Fruit fly (Drosophila melanogaster) whole organism, prepupa: ENCODE data around the gene Myt1.

Source experiments
- Blimp-1 ChIP-seq: fragments of 200-800 bp; sonication (Bioruptor generic); optimal IDR thresholded peaks from 3 replicates; lab custom pipeline; 2017; ENCODE audit warnings: missing biosample characterization, missing genetic modification characterization, mild to moderate bottlenecking, moderate library complexity, missing genetic modification reagents
- CG10631 ChIP-seq: fragments of 200-800 bp; sonication (Bioruptor generic); optimal IDR thresholded peaks from 2 replicates; lab custom pipeline; 2016; ENCODE audit warnings: missing biosample characterization, missing genetic modification characterization
- CG10669 ChIP-seq: fragments of 200-800 bp; sonication (Bioruptor generic); optimal IDR thresholded peaks from 3 replicates; lab custom pipeline; 2018; ENCODE audit warnings: missing biosample characterization, mild to moderate bottlenecking, missing genetic modification characterization, moderate library complexity
- CG11294 ChIP-seq: fragments of 200-800 bp; sonication (Bioruptor generic); IDR thresholded peaks from 2 replicates; pipeline ENCODE4 v1.3.6; 2022; ENCODE audit warnings: missing biosample characterization, missing genetic modification characterization
- CG11762 ChIP-seq: fragments of 200-800 bp; sonication (Bioruptor generic); optimal IDR thresholded peaks from 3 replicates; lab custom pipeline; 2016; ENCODE audit warnings: missing biosample characterization, missing genetic modification characterization; ENCODE audit not compliant: insufficient read depth
- CG11902 ChIP-seq: fragments of 200-800 bp; sonication (Bioruptor generic); optimal IDR thresholded peaks from 3 replicates; lab custom pipeline; 2016; ENCODE audit warnings: missing biosample characterization, missing genetic modification characterization
- CG15336 ChIP-seq: fragments of 200-800 bp; sonication (Bioruptor generic); IDR thresholded peaks from 2 replicates; pipeline ENCODE4 v1.3.6; 2022; ENCODE audit warnings: missing biosample characterization, missing genetic modification characterization
- CG1621 ChIP-seq: fragments of 200-800 bp; sonication (Bioruptor generic); optimal IDR thresholded peaks from 3 replicates; lab custom pipeline; 2018; ENCODE audit warnings: missing biosample characterization, mild to moderate bottlenecking, missing genetic modification characterization
- CG16779 ChIP-seq: fragments of 200-800 bp; sonication (Bioruptor generic); optimal IDR thresholded peaks from 3 replicates; lab custom pipeline; 2017; ENCODE audit warnings: missing biosample characterization, mild to moderate bottlenecking, missing genetic modification characterization
- CG31627 ChIP-seq: fragments of 200-800 bp; sonication (Bioruptor generic); optimal IDR thresholded peaks from 3 replicates; lab custom pipeline; 2016; ENCODE audit warnings: missing biosample characterization, missing genetic modification characterization
- CG34406 ChIP-seq: fragments of 200-800 bp; sonication (Bioruptor generic); optimal IDR thresholded peaks from 3 replicates; lab custom pipeline; 2016; ENCODE audit warnings: missing biosample characterization, missing genetic modification characterization
- CG6163 ChIP-seq: fragments of 200-800 bp; sonication (Bioruptor generic); IDR thresholded peaks from 3 replicates; pipeline ENCODE4 v1.3.6; 2022; ENCODE audit warnings: missing biosample characterization, missing genetic modification characterization
- CG6276 ChIP-seq: fragments of 200-800 bp; sonication (Bioruptor generic); optimal IDR thresholded peaks from 2 replicates; lab custom pipeline; 2017; ENCODE audit warnings: missing biosample characterization, mild to moderate bottlenecking, missing genetic modification characterization
- CG6792 ChIP-seq: fragments of 200-800 bp; sonication (Bioruptor generic); optimal IDR thresholded peaks from 3 replicates; lab custom pipeline; 2016; ENCODE audit warnings: missing biosample characterization, missing genetic modification characterization
- CG6808 ChIP-seq: fragments of 200-800 bp; sonication (Bioruptor generic); optimal IDR thresholded peaks from 3 replicates; lab custom pipeline; 2017; ENCODE audit warnings: missing biosample characterization, missing genetic modification characterization, mild to moderate bottlenecking, moderate library complexity, missing genetic modification reagents
- CG6854 ChIP-seq: fragments of 200-800 bp; sonication (Bioruptor generic); optimal IDR thresholded peaks from 2 replicates; lab custom pipeline; 2017; ENCODE audit warnings: missing biosample characterization, mild to moderate bottlenecking, missing genetic modification characterization
- CG8119 ChIP-seq: fragments of 200-800 bp; sonication (Bioruptor generic); IDR thresholded peaks from 3 replicates; pipeline ENCODE4 v1.3.6; 2022; ENCODE audit warnings: missing biosample characterization, missing genetic modification characterization
- CG8319 ChIP-seq: fragments of 200-800 bp; sonication (Bioruptor generic); optimal IDR thresholded peaks from 3 replicates; lab custom pipeline; 2016; ENCODE audit warnings: missing biosample characterization, missing genetic modification characterization
- CG8632 ChIP-seq: fragments of 200-800 bp; sonication (Bioruptor generic); optimal IDR thresholded peaks from 3 replicates; lab custom pipeline; 2016; ENCODE audit warnings: missing biosample characterization, missing genetic modification characterization
- CG9139 ChIP-seq: fragments of 200-800 bp; sonication (Bioruptor generic); optimal IDR thresholded peaks from 3 replicates; lab custom pipeline; 2017; ENCODE audit warnings: missing biosample characterization, mild to moderate bottlenecking, missing genetic modification characterization
- Eip75B ChIP-seq: fragments of 200-800 bp; sonication (Bioruptor generic); optimal IDR thresholded peaks from 3 replicates; lab custom pipeline; 2016; ENCODE audit warnings: missing biosample characterization, missing genetic modification characterization
- Ets21C ChIP-seq: fragments of 200-800 bp; sonication (Bioruptor generic); optimal IDR thresholded peaks from 3 replicates; lab custom pipeline; 2016; ENCODE audit warnings: missing biosample characterization, missing genetic modification characterization
- Gug ChIP-seq: fragments of 200-800 bp; sonication (Bioruptor generic); IDR thresholded peaks from 2 replicates; pipeline ENCODE4 v1.3.6; 2022; ENCODE audit warnings: missing biosample characterization, missing genetic modification characterization
- Hr38 ChIP-seq: sonication (Bioruptor generic); optimal IDR thresholded peaks from 2 replicates; lab custom pipeline; 2016; ENCODE audit warnings: missing biosample characterization, missing genetic modification characterization
- Hr39 ChIP-seq: fragments of 200-800 bp; sonication (Bioruptor generic); optimal IDR thresholded peaks from 2 replicates; lab custom pipeline; 2016; ENCODE audit warnings: missing biosample characterization, missing genetic modification characterization
- Hr4 ChIP-seq: fragments of 200-800 bp; sonication (Bioruptor generic); optimal IDR thresholded peaks from 3 replicates; lab custom pipeline; 2016; ENCODE audit warnings: missing biosample characterization, missing genetic modification characterization
- Met ChIP-seq: fragments of 200-800 bp; sonication (Bioruptor generic); optimal IDR thresholded peaks from 3 replicates; lab custom pipeline; 2016; ENCODE audit warnings: missing biosample characterization, missing genetic modification characterization
- OdsH ChIP-seq: fragments of 200-800 bp; sonication (Bioruptor generic); optimal IDR thresholded peaks from 3 replicates; lab custom pipeline; 2016; ENCODE audit warnings: missing biosample characterization, missing genetic modification characterization
- Smox ChIP-seq: fragments of 200-800 bp; sonication (Bioruptor generic); optimal IDR thresholded peaks from 3 replicates; lab custom pipeline; 2016; ENCODE audit warnings: missing biosample characterization, missing genetic modification characterization
- Sox15 ChIP-seq: fragments of 200-800 bp; sonication (Bioruptor generic); optimal IDR thresholded peaks from 3 replicates; lab custom pipeline; 2016; ENCODE audit warnings: missing biosample characterization, missing genetic modification characterization
- achi ChIP-seq: fragments of 200-800 bp; sonication (Bioruptor generic); optimal IDR thresholded peaks from 3 replicates; lab custom pipeline; 2016; ENCODE audit warnings: missing biosample characterization, missing genetic modification characterization
- acj6 ChIP-seq: fragments of 200-800 bp; sonication (Bioruptor generic); optimal IDR thresholded peaks from 3 replicates; lab custom pipeline; 2016; ENCODE audit warnings: missing biosample characterization, missing genetic modification characterization
- cyc ChIP-seq: fragments of 200-800 bp; sonication (Bioruptor generic); optimal IDR thresholded peaks from 3 replicates; lab custom pipeline; 2016; ENCODE audit warnings: missing biosample characterization, missing genetic modification characterization
- dac ChIP-seq: fragments of 200-800 bp; sonication (Bioruptor generic); optimal IDR thresholded peaks from 2 replicates; lab custom pipeline; 2017; ENCODE audit warnings: missing biosample characterization, mild to moderate bottlenecking, missing genetic modification characterization
- eg ChIP-seq: fragments of 200-800 bp; sonication (Bioruptor generic); IDR thresholded peaks from 3 replicates; pipeline ENCODE4 v1.3.6; 2022; ENCODE audit warnings: missing biosample characterization, missing genetic modification characterization
- esn ChIP-seq: fragments of 200-800 bp; sonication (Bioruptor generic); optimal IDR thresholded peaks from 2 replicates; lab custom pipeline; 2016; ENCODE audit warnings: missing biosample characterization, mild to moderate bottlenecking, missing genetic modification characterization, moderate library complexity
- fd59A ChIP-seq: fragments of 200-800 bp; sonication (Bioruptor generic); optimal IDR thresholded peaks from 2 replicates; lab custom pipeline; 2017; ENCODE audit warnings: missing biosample characterization, mild to moderate bottlenecking, missing genetic modification characterization, missing genetic modification reagents
- fd85E ChIP-seq: fragments of 200-800 bp; sonication (Bioruptor generic); optimal IDR thresholded peaks from 3 replicates; lab custom pipeline; 2016; ENCODE audit warnings: missing biosample characterization, missing genetic modification characterization
- fkh ChIP-seq: fragments of 200-800 bp; sonication (Bioruptor generic); optimal IDR thresholded peaks from 3 replicates; lab custom pipeline; 2017; ENCODE audit warnings: missing biosample characterization, mild to moderate bottlenecking, missing genetic modification characterization, moderate library complexity
- lz ChIP-seq: fragments of 200-800 bp; sonication (Bioruptor generic); optimal IDR thresholded peaks from 3 replicates; lab custom pipeline; 2016; ENCODE audit warnings: missing biosample characterization, missing genetic modification characterization
- net ChIP-seq: fragments of 200-800 bp; sonication (Bioruptor generic); optimal IDR thresholded peaks from 3 replicates; lab custom pipeline; 2016; ENCODE audit warnings: missing biosample characterization, missing genetic modification characterization
- pdm3 ChIP-seq: fragments of 200-800 bp; sonication (Bioruptor generic); optimal IDR thresholded peaks from 3 replicates; lab custom pipeline; 2016; ENCODE audit warnings: missing biosample characterization, missing genetic modification characterization
- salr ChIP-seq, 2 experiments: fragments of 200-800 bp; sonication (Bioruptor generic); optimal IDR thresholded peaks; 3 replicates each; lab custom pipeline; 2016 to 2018; ENCODE audit warnings: missing biosample characterization in 2 of 2, missing genetic modification characterization in 2 of 2, mild to moderate bottlenecking in 1 of 2
- spab ChIP-seq: fragments of 200-800 bp; sonication (Bioruptor generic); optimal IDR thresholded peaks from 2 replicates; lab custom pipeline; 2017; ENCODE audit warnings: missing biosample characterization, mild to moderate bottlenecking, missing genetic modification characterization, missing genetic modification reagents
- ss ChIP-seq, 2 experiments: fragments of 200-800 bp; sonication (Bioruptor generic); optimal IDR thresholded peaks; 2 replicates in 1 of 2; 3 replicates in 1 of 2; lab custom pipeline; 2017 to 2018; ENCODE audit warnings: mild to moderate bottlenecking in 2 of 2, missing biosample characterization in 2 of 2, missing genetic modification characterization in 2 of 2, moderate library complexity in 1 of 2
- svp ChIP-seq: fragments of 200-800 bp; sonication (Bioruptor generic); peaks from one replicate; lab custom pipeline; 2016; ENCODE audit warnings: missing biosample characterization, missing genetic modification characterization
- vri ChIP-seq: fragments of 200-800 bp; sonication (Bioruptor generic); optimal IDR thresholded peaks from 3 replicates; lab custom pipeline; 2016; ENCODE audit warnings: missing biosample characterization, mild to moderate bottlenecking, missing genetic modification characterization

The Myt1 gene

DNA sequence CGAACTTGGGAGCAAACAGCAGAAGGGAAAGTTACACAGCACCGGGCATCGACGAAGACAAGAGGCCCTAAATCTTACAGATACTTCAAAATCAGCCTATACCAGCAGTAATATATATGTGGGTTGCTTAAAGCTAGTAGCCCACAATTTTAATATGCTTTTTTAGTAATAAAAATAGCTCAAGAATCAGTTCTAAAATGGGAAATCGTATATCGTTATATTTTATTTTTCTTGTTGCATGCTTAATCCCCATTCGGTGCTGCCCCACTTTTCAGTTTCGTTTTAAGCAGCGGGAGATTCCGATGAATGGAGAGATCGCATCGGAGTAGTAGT lies 28.7 kb upstream of the Myt1 start (continued):
- peak; percentile 67 for TF ChIP-seq cyc
- no peak for TF ChIP-seq Met (GFP tag; lab: Kevin White, UChicago)
- TF ChIP-seq vri (GFP tag; lab: Kevin White, UChicago): no peak
- TF ChIP-seq Smox (GFP tag; lab: Kevin White, UChicago): no peak
- peak; percentile 71 for TF ChIP-seq CG6276 (GFP tag; lab: Kevin White, UChicago)
- peak; percentile 80 for TF ChIP-seq CG8119
- TF ChIP-seq Hr39: peak; percentile 67
- peak; percentile 70 for TF ChIP-seq CG1621 (tag; lab: Kevin White, UChicago)
- TF ChIP-seq OdsH: peak; percentile 86
- TF ChIP-seq Eip75B (GFP tag; lab: Kevin White, UChicago): peak; percentile 89
- TF ChIP-seq CG8319 (GFP tag; lab: Kevin White, UChicago): peak; percentile 73
- peak; percentile 61 for TF ChIP-seq CG31627 (GFP tag; lab: Kevin White, UChicago)
- TF ChIP-seq CG6854 (GFP tag; lab: Kevin White, UChicago): no peak
- peak; percentile 82 for TF ChIP-seq CG15336 (GFP tag; lab: Robert Waterston, UW)
- TF ChIP-seq CG6792 (GFP tag; lab: Kevin White, UChicago): peak; percentile 81
- peak; percentile 86 for TF ChIP-seq CG6808 (GFP tag; lab: Kevin White, UChicago)
- TF ChIP-seq fkh (GFP tag; lab: Kevin White, UChicago): no peak
- peak; percentile 73 for TF ChIP-seq CG34406 (GFP tag; lab: Kevin White, UChicago)
- TF ChIP-seq Ets21C (GFP tag; lab: Kevin White, UChicago): peak; percentile 46
- TF ChIP-seq Blimp-1 (GFP tag; lab: Kevin White, UChicago): peak; percentile 35
- peak; percentile 56 for TF ChIP-seq CG16779 (tag; lab: Kevin White, UChicago)
- peak; percentile 89 for TF ChIP-seq Hr4
- peak; percentile 72 for TF ChIP-seq CG6163 (GFP tag; lab: Robert Waterston, UW)
- peak; percentile 87 for TF ChIP-seq acj6
- peak; percentile 82 for TF ChIP-seq fd59A (GFP tag; lab: Kevin White, UChicago)
- peak; percentile 83 for TF ChIP-seq CG10631 (GFP tag; lab: Kevin White, UChicago)
- TF ChIP-seq CG11762 (GFP tag; lab: Kevin White, UChicago): peak; percentile 80
- peak; percentile 66 for TF ChIP-seq CG11902 (GFP tag; lab: Kevin White, UChicago)
- TF ChIP-seq esn (GFP tag; lab: Kevin White, UChicago): peak; percentile 72
- TF ChIP-seq CG10669 (GFP tag; lab: Kevin White, UChicago): peak; percentile 85
- peak; percentile 74 for TF ChIP-seq lz (GFP tag; lab: Kevin White, UChicago)
- peak; percentile 57 for TF ChIP-seq Gug

DNA sequence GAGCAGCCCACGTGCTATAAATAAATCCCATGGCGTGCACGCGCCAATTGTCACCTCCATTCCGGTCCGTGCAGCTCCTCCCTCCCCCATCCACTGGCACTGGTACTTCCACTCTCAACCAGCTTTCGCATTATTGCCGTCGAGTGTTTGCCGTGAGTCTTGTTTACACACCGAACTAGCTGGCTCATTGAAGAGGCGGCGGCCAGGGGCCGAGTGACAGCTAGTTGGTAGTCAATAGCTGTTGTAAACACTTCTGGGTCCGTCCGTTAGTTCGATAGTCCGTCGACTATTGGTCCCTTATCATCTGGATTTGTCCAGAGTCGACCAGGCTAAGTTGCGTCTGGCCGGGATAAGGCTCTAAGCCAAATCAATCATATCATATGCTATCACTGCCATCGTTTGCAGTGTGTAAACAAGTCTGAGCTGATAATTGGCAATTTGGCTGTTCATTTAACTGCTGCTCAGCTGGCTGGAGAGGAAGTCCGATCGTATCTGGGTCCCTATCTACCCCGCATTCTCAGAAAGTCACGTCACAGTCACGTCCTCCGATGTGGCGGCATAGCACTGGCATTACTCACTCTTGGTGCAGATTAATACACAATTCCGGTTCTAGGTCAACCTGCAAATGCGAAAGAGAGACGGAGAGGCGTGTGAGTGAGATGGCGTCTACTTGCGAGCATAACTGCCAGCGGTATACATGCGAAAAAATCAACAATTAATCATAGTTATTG lies 28.1 kb upstream of the Myt1 start:
- no peak for TF ChIP-seq CG6854 (GFP tag; lab: Kevin White, UChicago)
- peak; percentile 9 for TF ChIP-seq CG9139 (GFP tag; lab: Kevin White, UChicago)
- peak; percentile 54 for TF ChIP-seq Hr38 (GFP tag; lab: Kevin White, UChicago)
- no peak for TF ChIP-seq OdsH
- no peak for TF ChIP-seq achi (GFP tag; lab: Kevin White, UChicago)
- TF ChIP-seq pdm3 (GFP tag; lab: Kevin White, UChicago): no peak
- peak; percentile 27 for TF ChIP-seq fd59A (GFP tag; lab: Kevin White, UChicago)
- TF ChIP-seq CG1621 (tag; lab: Kevin White, UChicago): peak; percentile 15
- TF ChIP-seq Gug: peak; percentile 60
- TF ChIP-seq CG11294 (GFP tag; lab: Robert Waterston, UW): no peak
- TF ChIP-seq svp (GFP tag; lab: Kevin White, UChicago): no peak
- TF ChIP-seq Sox15 (GFP tag; lab: Kevin White, UChicago): no peak
- no peak for TF ChIP-seq fd85E
- TF ChIP-seq ss (GFP tag; optimal IDR thresholded peaks at IDR 0.05; lab: Kevin White, UChicago): peak in 1 of 2 experiments; percentile 45
- no peak for TF ChIP-seq CG8632 (GFP tag; lab: Kevin White, UChicago)
- 0 out of 3 replicates have a peak, but pooled peaks have one; percentile 46 for TF ChIP-seq CG6163 (GFP tag; lab: Robert Waterston, UW)
- TF ChIP-seq spab (GFP tag; lab: Kevin White, UChicago): peak; percentile 44
- no peak for TF ChIP-seq salr (GFP tag; optimal IDR thresholded peaks at IDR 0.05; lab: Kevin White, UChicago)
- no peak for TF ChIP-seq Ets21C (GFP tag; lab: Kevin White, UChicago)
- TF ChIP-seq net (GFP tag; lab: Kevin White, UChicago): peak; percentile 34
- TF ChIP-seq acj6: no peak
- TF ChIP-seq CG6808 (GFP tag; lab: Kevin White, UChicago): peak; percentile 44
- peak; percentile 21 for TF ChIP-seq CG16779 (tag; lab: Kevin White, UChicago)
- TF ChIP-seq eg (GFP tag; lab: Robert Waterston, UW): peak; percentile 63; the same call in 2 of the 3 replicates
- TF ChIP-seq dac: no peak
- TF ChIP-seq CG11902 (GFP tag; lab: Kevin White, UChicago): no peak
- no peak for TF ChIP-seq Met (GFP tag; lab: Kevin White, UChicago)
- TF ChIP-seq Blimp-1 (GFP tag; lab: Kevin White, UChicago): no peak
- peak; percentile 42; the same call in 1 of the 2 replicates for TF ChIP-seq CG15336 (GFP tag; lab: Robert Waterston, UW)
- TF ChIP-seq vri (GFP tag; lab: Kevin White, UChicago): no peak
